Worm (Caenorhabditis elegans): Measurements from ENCODE around the gene C03C10.7.

Gene C03C10.7

ce11 chrIII:4120386-4120785 is 24.5 kb downstream of the C03C10.7 start:
- TF ChIP-seq nfya-1 (tag; optimal IDR thresholded peaks at IDR 0.05; ENCODE audit: insufficient read depth), result peak; percentile 74
- no peak for TF ChIP-seq aly-2 (tag; optimal IDR thresholded peaks at IDR 0.05)

ce11 chrIII:4123277-4123676 is 27.4 kb downstream of the C03C10.7 start:
- no peak for TF ChIP-seq eor-1 (tag; optimal IDR thresholded peaks at IDR 0.05)
- TF ChIP-seq fkh-10 (GFP tag; optimal IDR thresholded peaks at IDR 0.05), result peak; percentile 3

- TF ChIP-seq zag-1 (tag; optimal IDR thresholded peaks at IDR 0.05), result no peak
- no peak for TF ChIP-seq ceh-9 (tag; optimal IDR thresholded peaks at IDR 0.05)
- TF ChIP-seq fkh-10 (GFP tag; optimal IDR thresholded peaks at IDR 0.05), result peak; percentile 14
- TF ChIP-seq nhr-12 (tag; optimal IDR thresholded peaks at IDR 0.05), result no peak
- TF ChIP-seq ceh-28 (tag; optimal IDR thresholded peaks at IDR 0.05), result no peak
- no peak for TF ChIP-seq tbx-2 (tag; optimal IDR thresholded peaks at IDR 0.05)
- TF ChIP-seq nfya-1 (tag; optimal IDR thresholded peaks at IDR 0.05; ENCODE audit: insufficient read depth), result no peak
- TF ChIP-seq egl-5 (tag; optimal IDR thresholded peaks at IDR 0.05), result no peak
Observed at ce11 chrIII:4123900-4124299, 28.1 kb downstream of the C03C10.7 start.

ce11 chrIII:4131814-4132555 is 36.1 kb downstream of the C03C10.7 start:
- TF ChIP-seq zag-1 (tag; optimal IDR thresholded peaks at IDR 0.05) (no peak), hmg-11 (tag; optimal IDR thresholded peaks at IDR 0.05) (no peak), fkh-10 (GFP tag; optimal IDR thresholded peaks at IDR 0.05) (peak; percentile 50), nfya-1 (tag; optimal IDR thresholded peaks at IDR 0.05; ENCODE audit: insufficient read depth) (peak; percentile 95), nhr-25 (tag; optimal IDR thresholded peaks at IDR 0.05) (no peak), lsy-12 (tag; optimal IDR thresholded peaks at IDR 0.05) (no peak)

- TF ChIP-seq lin-39 (tag; optimal IDR thresholded peaks at IDR 0.05) (no peak), ama-1 (optimal IDR thresholded peaks at IDR 0.05) (no peak), fos-1 (tag; optimal IDR thresholded peaks at IDR 0.05) (no peak), nhr-67 (tag; optimal IDR thresholded peaks at IDR 0.05) (no peak), aly-2 (tag; optimal IDR thresholded peaks at IDR 0.05) (no peak)
Observed at ce11 chrIII:4134059-4134458, 38.2 kb downstream of the C03C10.7 start.

ce11 chrIII:4137180-4137579 is 41.3 kb downstream of the C03C10.7 start:
- TF ChIP-seq elt-1 (tag; optimal IDR thresholded peaks at IDR 0.05) (no peak), lin-39 (tag; optimal IDR thresholded peaks at IDR 0.05) (peak; percentile 46)

ce11 chrIII:4143170-4143569 is 47.3 kb downstream of the C03C10.7 start:
- TF ChIP-seq fos-1 (tag; optimal IDR thresholded peaks at IDR 0.05) (no peak), nfya-1 (tag; optimal IDR thresholded peaks at IDR 0.05; ENCODE audit: insufficient read depth) (peak; percentile 85), egl-27 (tag; optimal IDR thresholded peaks at IDR 0.05) (no peak), nhr-43 (tag; optimal IDR thresholded peaks at IDR 0.05; ENCODE audit: poor library complexity, severe bottlenecking) (no peak), lin-15B (tag; optimal IDR thresholded peaks at IDR 0.05) (no peak)

Measured in whole organism, L3 larva.